Fruit fly (Drosophila melanogaster) whole organism, embryonic: ENCODE results near the gene chrb.

Source experiments
- Bdp1 ChIP-seq: fragments of 200-800 bp; sonication (Bioruptor generic); optimal IDR thresholded peaks from 3 replicates; lab custom pipeline; 2016; ENCODE audit warnings: missing biosample characterization, missing genetic modification characterization
- CG10431 ChIP-seq: fragments of 200-800 bp; sonication (Bioruptor generic); optimal IDR thresholded peaks from 3 replicates; lab custom pipeline; 2018; ENCODE audit warnings: missing biosample characterization, mild to moderate bottlenecking, missing genetic modification characterization
- CG11398 ChIP-seq: fragments of 200-800 bp; sonication (Bioruptor generic); optimal IDR thresholded peaks from 2 replicates; lab custom pipeline; 2016; ENCODE audit warnings: missing biosample characterization, missing genetic modification characterization
- CG12219 ChIP-seq: fragments of 200-800 bp; sonication (Bioruptor generic); optimal IDR thresholded peaks from 3 replicates; lab custom pipeline; 2018; ENCODE audit warnings: missing biosample characterization, mild to moderate bottlenecking, missing genetic modification characterization
- CG13287 ChIP-seq: fragments of 200-800 bp; sonication (Bioruptor generic); IDR thresholded peaks from 2 replicates; pipeline ENCODE4 v1.3.6; 2022; ENCODE audit warnings: missing biosample characterization, missing genetic modification characterization; ENCODE audit not compliant: partially characterized antibody
- CG14050 ChIP-seq: fragments of 200-800 bp; sonication (Bioruptor generic); IDR thresholded peaks from 3 replicates; pipeline ENCODE4 v1.3.6; 2022; ENCODE audit warnings: missing biosample characterization, missing genetic modification characterization
- CG15269 ChIP-seq: fragments of 200-800 bp; sonication (Bioruptor generic); optimal IDR thresholded peaks from 2 replicates; lab custom pipeline; 2018; ENCODE audit warnings: missing biosample characterization, mild to moderate bottlenecking, missing genetic modification characterization, moderate library complexity
- CG15696 ChIP-seq: fragments of 200-800 bp; sonication (Bioruptor generic); optimal IDR thresholded peaks from 2 replicates; lab custom pipeline; 2019; ENCODE audit warnings: missing biosample characterization, mild to moderate bottlenecking, missing genetic modification characterization, moderate library complexity
- CG17912 ChIP-seq: fragments of 200-800 bp; sonication (Bioruptor generic); optimal IDR thresholded peaks from 2 replicates; lab custom pipeline; 2018; ENCODE audit warnings: missing biosample characterization, mild to moderate bottlenecking, missing genetic modification characterization
- CG2116 ChIP-seq: fragments of 200-800 bp; sonication (Bioruptor generic); optimal IDR thresholded peaks from 3 replicates; lab custom pipeline; 2018; ENCODE audit warnings: missing biosample characterization, mild to moderate bottlenecking, missing genetic modification characterization
- CG2712 ChIP-seq: fragments of 200-800 bp; optimal IDR thresholded peaks from 3 replicates; lab custom pipeline; 2019; ENCODE audit warnings: missing biosample characterization, mild to moderate bottlenecking, missing genetic modification characterization, moderate library complexity
- CG2889 ChIP-seq: fragments of 200-800 bp; sonication (Bioruptor generic); IDR thresholded peaks from 3 replicates; pipeline ENCODE4 v1.3.6; 2022; ENCODE audit warnings: missing biosample characterization, missing genetic modification characterization
- CG32532 ChIP-seq: fragments of 200-800 bp; sonication (Bioruptor generic); IDR thresholded peaks from 2 replicates; pipeline ENCODE4 v1.3.6; 2022; ENCODE audit warnings: missing biosample characterization, missing genetic modification characterization
- CG34422 ChIP-seq: fragments of 200-800 bp; sonication (Bioruptor generic); IDR thresholded peaks from 3 replicates; pipeline ENCODE4 v1.3.6; 2022; ENCODE audit warnings: missing biosample characterization, missing genetic modification characterization
- CG5180 ChIP-seq: fragments of 200-800 bp; sonication (Bioruptor generic); optimal IDR thresholded peaks from 3 replicates; lab custom pipeline; 2017; ENCODE audit warnings: missing biosample characterization, missing genetic modification characterization, mild to moderate bottlenecking, moderate library complexity, missing genetic modification reagents
- CG6254 ChIP-seq: fragments of 200-800 bp; sonication (Bioruptor generic); optimal IDR thresholded peaks from 3 replicates; lab custom pipeline; 2017; ENCODE audit warnings: mild to moderate bottlenecking, missing biosample characterization, missing genetic modification reagents, missing genetic modification characterization
- CG7963 ChIP-seq: fragments of 200-800 bp; sonication (Bioruptor generic); IDR thresholded peaks from 3 replicates; pipeline ENCODE4 v1.3.6; 2022; ENCODE audit warnings: missing biosample characterization, missing genetic modification characterization; ENCODE audit not compliant: partially characterized antibody
- CG7987 ChIP-seq: fragments of 200-800 bp; sonication (Bioruptor generic); optimal IDR thresholded peaks from 2 replicates; lab custom pipeline; 2018; ENCODE audit warnings: missing biosample characterization, mild to moderate bottlenecking, missing genetic modification characterization, moderate library complexity
- CG9797 ChIP-seq: fragments of 200-800 bp; sonication (Bioruptor generic); optimal IDR thresholded peaks from 3 replicates; lab custom pipeline; 2018; ENCODE audit warnings: missing biosample characterization, mild to moderate bottlenecking, missing genetic modification characterization
- CoRest ChIP-seq: fragments of 200-800 bp; sonication (Bioruptor generic); optimal IDR thresholded peaks from 3 replicates; lab custom pipeline; 2018; ENCODE audit warnings: missing biosample characterization, mild to moderate bottlenecking, missing genetic modification characterization, moderate library complexity
- D19B ChIP-seq: fragments of 200-800 bp; sonication (Bioruptor generic); optimal IDR thresholded peaks from 2 replicates; lab custom pipeline; 2017; ENCODE audit warnings: missing biosample characterization, mild to moderate bottlenecking, missing genetic modification characterization
- Dad ChIP-seq: fragments of 200-800 bp; sonication (Bioruptor generic); optimal IDR thresholded peaks from 3 replicates; lab custom pipeline; 2016; ENCODE audit warnings: missing biosample characterization, missing genetic modification characterization
- Dll ChIP-seq: fragments of 200-800 bp; sonication (Bioruptor generic); IDR thresholded peaks from 4 replicates; pipeline ENCODE4 v1.3.6; 2022; ENCODE audit warnings: missing biosample characterization, missing genetic modification characterization; ENCODE audit not compliant: partially characterized antibody
- Doc3 ChIP-seq: fragments of 200-800 bp; sonication (Bioruptor generic); IDR thresholded peaks from 3 replicates; pipeline ENCODE4 v1.3.6; 2022; ENCODE audit warnings: missing biosample characterization, missing genetic modification characterization; ENCODE audit not compliant: partially characterized antibody
- Ets97D ChIP-seq: fragments of 200-800 bp; sonication (Bioruptor generic); optimal IDR thresholded peaks from 3 replicates; lab custom pipeline; 2016; ENCODE audit warnings: missing biosample characterization, missing genetic modification characterization
- Fer2 ChIP-seq: fragments of 200-800 bp; sonication (Bioruptor generic); optimal IDR thresholded peaks from 2 replicates; lab custom pipeline; 2018; ENCODE audit warnings: missing biosample characterization, mild to moderate bottlenecking, missing genetic modification characterization, moderate library complexity
- Hr39 ChIP-seq: fragments of >200 bp; optimal IDR thresholded peaks from 2 replicates; lab custom pipeline; 2017
- Jarid2 ChIP-seq: fragments of 200-800 bp; sonication (Bioruptor generic); optimal IDR thresholded peaks from 3 replicates; lab custom pipeline; 2017; ENCODE audit warnings: mild to moderate bottlenecking, missing biosample characterization, missing genetic modification reagents, missing genetic modification characterization
- Lhr ChIP-seq: fragments of 200-800 bp; sonication (Bioruptor generic); optimal IDR thresholded peaks from 3 replicates; lab custom pipeline; 2017; ENCODE audit warnings: mild to moderate bottlenecking, missing biosample characterization, missing genetic modification reagents, missing genetic modification characterization
- MESR4 ChIP-seq: fragments of 200-800 bp; sonication (Bioruptor generic); optimal IDR thresholded peaks from 2 replicates; lab custom pipeline; 2018; ENCODE audit warnings: missing biosample characterization, mild to moderate bottlenecking, missing genetic modification characterization, moderate library complexity
- NC2β ChIP-seq: fragments of 200-800 bp; sonication (Bioruptor generic); optimal IDR thresholded peaks from 2 replicates; lab custom pipeline; 2016; ENCODE audit warnings: missing biosample characterization, missing genetic modification characterization
- NfI ChIP-seq: fragments of 200-800 bp; sonication (Bioruptor generic); optimal IDR thresholded peaks from 3 replicates; lab custom pipeline; 2018; ENCODE audit warnings: missing biosample characterization, mild to moderate bottlenecking, missing genetic modification characterization, moderate library complexity
- PHDP ChIP-seq: fragments of 200-800 bp; sonication (Bioruptor generic); optimal IDR thresholded peaks from 3 replicates; lab custom pipeline; 2018; ENCODE audit warnings: missing biosample characterization, mild to moderate bottlenecking, missing genetic modification characterization, moderate library complexity
- Six4 ChIP-seq: fragments of 200-800 bp; sonication (Bioruptor generic); optimal IDR thresholded peaks from 2 replicates; lab custom pipeline; 2016; ENCODE audit warnings: missing biosample characterization, missing genetic modification characterization
- Trl ChIP-seq, 3 experiments: fragments of >200 bp in 2 of 3; fragments of 200-800 bp in 1 of 3; sonication (Bioruptor generic) in 1 of 3; optimal IDR thresholded peaks; 2 replicates in 1 of 3; 3 replicates in 2 of 3; lab custom pipeline; 2016 to 2017; ENCODE audit warnings: missing biosample characterization in 1 of 3, missing genetic modification characterization in 1 of 3
- Xrp1 ChIP-seq: fragments of 200-800 bp; sonication (Bioruptor generic); IDR thresholded peaks from 2 replicates; pipeline ENCODE4 v1.3.6; 2022; ENCODE audit warnings: missing biosample characterization, missing genetic modification characterization
- ab ChIP-seq: fragments of 200-800 bp; sonication (Bioruptor generic); optimal IDR thresholded peaks from 2 replicates; lab custom pipeline; 2016; ENCODE audit warnings: missing biosample characterization, missing genetic modification characterization
- ac ChIP-seq: fragments of 200-800 bp; sonication (Bioruptor generic); optimal IDR thresholded peaks from 3 replicates; lab custom pipeline; 2017; ENCODE audit warnings: missing biosample characterization, mild to moderate bottlenecking, missing genetic modification characterization
- ase ChIP-seq: fragments of 200-800 bp; sonication (Bioruptor generic); IDR thresholded peaks from 3 replicates; pipeline ENCODE4 v1.3.6; 2022; ENCODE audit warnings: missing biosample characterization, missing genetic modification characterization
- chif ChIP-seq, 2 experiments: fragments of 200-800 bp; sonication (Bioruptor generic); optimal IDR thresholded peaks; 3 replicates each; lab custom pipeline; 2016; ENCODE audit warnings: missing biosample characterization in 2 of 2, missing genetic modification characterization in 2 of 2
- ci ChIP-seq: fragments of 200-800 bp; sonication (Bioruptor generic); IDR thresholded peaks from 3 replicates; pipeline ENCODE4 v1.3.6; 2022; ENCODE audit warnings: missing biosample characterization, missing genetic modification characterization
- croc ChIP-seq: fragments of 200-800 bp; sonication (Bioruptor generic); conservative IDR thresholded peaks from 3 replicates; pipeline ENCODE4 v1.3.6; 2022; ENCODE audit warnings: missing biosample characterization, missing genetic modification characterization
- dati ChIP-seq: fragments of 200-800 bp; sonication (Bioruptor generic); IDR thresholded peaks from 2 replicates; pipeline ENCODE4 v1.3.6; 2022; ENCODE audit warnings: missing biosample characterization, missing genetic modification characterization
- dpn ChIP-seq, 2 experiments: fragments of 200-800 bp; sonication (Bioruptor generic); optimal IDR thresholded peaks; 3 replicates each; lab custom pipeline; 2016; ENCODE audit warnings: missing biosample characterization in 2 of 2, missing genetic modification characterization in 2 of 2
- fu2 ChIP-seq: fragments of 200-800 bp; sonication (Bioruptor generic); optimal IDR thresholded peaks from 2 replicates; lab custom pipeline; 2016; ENCODE audit warnings: missing biosample characterization, missing genetic modification characterization
- klu ChIP-seq: fragments of 200-800 bp; sonication (Bioruptor generic); IDR thresholded peaks from 2 replicates; pipeline ENCODE4 v1.3.6; 2022; ENCODE audit warnings: missing biosample characterization, missing genetic modification characterization
- lmd ChIP-seq: fragments of 200-800 bp; sonication (Bioruptor generic); IDR thresholded peaks from 2 replicates; pipeline ENCODE4 v1.3.6; 2022; ENCODE audit warnings: missing biosample characterization, missing genetic modification characterization
- trem ChIP-seq: fragments of 200-800 bp; optimal IDR thresholded peaks from 3 replicates; lab custom pipeline; 2019; ENCODE audit warnings: missing biosample characterization, mild to moderate bottlenecking, missing genetic modification characterization, moderate library complexity
- trh ChIP-seq: fragments of 200-800 bp; sonication (Bioruptor generic); optimal IDR thresholded peaks from 2 replicates; lab custom pipeline; 2016; ENCODE audit warnings: missing biosample characterization, missing genetic modification characterization

Gene chrb

DNA sequence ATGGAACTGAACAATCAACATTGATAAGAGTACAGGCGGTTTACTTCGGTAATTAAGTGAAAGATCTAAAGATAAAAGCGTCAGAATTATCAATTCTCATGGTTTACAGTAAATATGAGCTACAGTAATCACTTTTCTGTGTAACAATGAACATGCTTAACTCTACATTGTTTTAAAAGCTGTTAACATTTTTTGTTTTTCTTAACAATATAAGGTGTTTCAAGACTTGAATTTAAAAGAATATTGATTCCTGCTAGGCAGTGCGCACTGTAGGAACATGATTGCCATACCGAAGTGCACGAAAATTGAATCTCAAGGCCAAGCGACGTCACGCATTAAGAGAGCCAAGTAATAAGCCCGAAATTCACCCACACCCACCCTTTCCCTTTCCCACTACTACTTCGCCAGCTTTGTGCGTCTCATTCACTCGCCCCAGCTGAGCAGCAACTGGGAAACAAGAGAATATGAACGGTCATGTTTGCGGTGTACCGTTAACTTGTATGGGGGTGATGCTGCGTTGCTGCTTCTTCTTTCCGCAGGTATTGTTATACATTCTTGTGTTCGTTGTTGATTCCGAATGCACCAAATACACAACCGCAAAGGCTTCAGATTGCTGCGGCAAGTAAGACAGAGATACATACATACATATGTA, 4.0 kb downstream of the chrb start (continued):
- TF ChIP-seq Trl (optimal IDR thresholded peaks at IDR 0.05; lab: Kevin White, UChicago) (no peak), Trl (GFP tag; optimal IDR thresholded peaks at IDR 0.05; lab: Kevin White, UChicago) (no peak), CoRest (peak; percentile 70), PHDP (peak; percentile 75), Lhr (GFP tag; lab: Kevin White, UChicago) (no peak), fu2 (GFP tag; lab: Kevin White, UChicago) (no peak), Ets97D (peak; percentile 18), Dll (GFP tag; lab: Robert Waterston, UW) (no peak), trh (GFP tag; lab: Kevin White, UChicago) (no peak), CG12219 (GFP tag; lab: Kevin White, UChicago) (peak; percentile 21), klu (GFP tag; lab: Robert Waterston, UW) (no peak; the same call in 1 of the 2 replicates), dpn (GFP tag; optimal IDR thresholded peaks at IDR 0.05; lab: Kevin White, UChicago) (peak; percentile 42 to 60), D19B (peak; percentile 51), dati (GFP tag; lab: Robert Waterston, UW) (no peak), Bdp1 (GFP tag; lab: Kevin White, UChicago) (no peak), croc (GFP tag; lab: Robert Waterston, UW) (peak; percentile 43; the same call in 2 of the 3 replicates), MESR4 (GFP tag; lab: Kevin White, UChicago) (no peak), Xrp1 (GFP tag; lab: Robert Waterston, UW) (peak; percentile 76), CG15696 (tag; lab: Kevin White, UChicago) (peak; percentile 1), CG11398 (GFP tag; lab: Kevin White, UChicago) (no peak), CG2712 (tag; lab: Kevin White, UChicago) (peak; percentile 70), ase (GFP tag; lab: Robert Waterston, UW) (peak; percentile 46; the same call in 1 of the 3 replicates), lmd (GFP tag; lab: Robert Waterston, UW) (peak; percentile 70), CG7987 (GFP tag; lab: Kevin White, UChicago) (no peak), CG34422 (peak; percentile 71; the same call in 2 of the 3 replicates), CG17912 (GFP tag; lab: Kevin White, UChicago) (no peak), Dad (GFP tag; lab: Kevin White, UChicago) (no peak), ci (GFP tag; lab: Robert Waterston, UW) (peak; percentile 61; the same call in 2 of the 3 replicates), CG10431 (GFP tag; lab: Kevin White, UChicago) (no peak), CG14050 (GFP tag; lab: Robert Waterston, UW) (no peak; the same call in 2 of the 3 replicates), Hr39 (no peak), Fer2 (tag; lab: Kevin White, UChicago) (no peak), Jarid2 (GFP tag; lab: Kevin White, UChicago) (no peak), CG13287 (GFP tag; lab: Robert Waterston, UW) (no peak), ab (GFP tag; lab: Kevin White, UChicago) (no peak), ac (GFP tag; lab: Kevin White, UChicago) (no peak), CG9797 (GFP tag; lab: Kevin White, UChicago) (no peak), CG2889 (GFP tag; lab: Robert Waterston, UW) (no peak), trem (tag; lab: Kevin White, UChicago) (peak; percentile 14), chif (GFP tag; optimal IDR thresholded peaks at IDR 0.05; lab: Kevin White, UChicago) (peak; percentile 1 to 53), Doc3 (GFP tag; lab: Robert Waterston, UW) (no peak), NfI (GFP tag; lab: Kevin White, UChicago) (peak; percentile 67), CG5180 (peak; percentile 3), CG15269 (peak; percentile 79), CG7963 (GFP tag; lab: Robert Waterston, UW) (no peak), CG6254 (GFP tag; lab: Kevin White, UChicago) (no peak), Six4 (GFP tag; lab: Kevin White, UChicago) (no peak), NC2β (no peak), CG2116 (no peak), CG32532 (GFP tag; lab: Robert Waterston, UW) (peak; percentile 81)
